Worm (Caenorhabditis elegans) whole organism, L4/young adult: ENCODE results near the gene nas-9.

Experiments used
- W03F9.2 ChIP-seq: fragments of 150-350 bp; optimal IDR thresholded peaks from 2 replicates; lab custom pipeline; 2014; ENCODE audit warnings: missing biosample characterization, missing genetic modification characterization
- dao-5 ChIP-seq: sonication (generic microtip); optimal IDR thresholded peaks from 2 replicates; lab custom pipeline; 2016; ENCODE audit warnings: missing genotype, missing genetic modification characterization, moderate library complexity, missing compliant biosample characterization
- him-1 ChIP-seq: sonication (generic microtip); optimal IDR thresholded peaks from 2 replicates; lab custom pipeline; 2016; ENCODE audit warnings: missing genotype, missing genetic modification reagents, missing genetic modification characterization, missing compliant biosample characterization

Gene nas-9

ce11 chrV:4820601-4821000 is 19.2 kb downstream of the nas-9 start:
- TF ChIP-seq dao-5 (tag; lab: Kevin White, UChicago): no peak

ce11 chrV:4818563-4818962 is 21.2 kb downstream of the nas-9 start, which contains the start of gene ccep-97:
TSS of gene ccep-97 (minus strand) at chrV:4818663.
- TF ChIP-seq him-1 (tag; lab: Kevin White, UChicago) (no peak), dao-5 (tag; lab: Kevin White, UChicago) (no peak)

- TF ChIP-seq dao-5 (tag; lab: Kevin White, UChicago): no peak
- no peak for TF ChIP-seq W03F9.2 (tag; lab: Kevin White, UChicago)
- TF ChIP-seq him-1 (tag; lab: Kevin White, UChicago): no peak
Measured at ce11 chrV:4813825-4814224, 26.0 kb downstream of the nas-9 start.

ce11 chrV:4810653-4811052 is 29.2 kb downstream of the nas-9 start:
- TF ChIP-seq W03F9.2 (tag; lab: Kevin White, UChicago): no peak
- no peak for TF ChIP-seq him-1 (tag; lab: Kevin White, UChicago)
- TF ChIP-seq dao-5 (tag; lab: Kevin White, UChicago): no peak

ce11 chrV:4806859-4807258 is 33.0 kb downstream of the nas-9 start:
- TF ChIP-seq him-1 (tag; lab: Kevin White, UChicago) (no peak), W03F9.2 (tag; lab: Kevin White, UChicago) (no peak), dao-5 (tag; lab: Kevin White, UChicago) (no peak)

ce11 chrV:4805847-4806246 is 34.0 kb downstream of the nas-9 start, which contains the start of gene R02F11.3:
TSS of gene R02F11.3 (minus strand) at chrV:4805947.
- no peak for TF ChIP-seq him-1 (tag; lab: Kevin White, UChicago)
- TF ChIP-seq dao-5 (tag; lab: Kevin White, UChicago): no peak
- no peak for TF ChIP-seq W03F9.2 (tag; lab: Kevin White, UChicago)

- TF ChIP-seq W03F9.2 (tag; lab: Kevin White, UChicago): no peak
- no peak for TF ChIP-seq dao-5 (tag; lab: Kevin White, UChicago)
Measured at ce11 chrV:4801943-4802342, 37.9 kb downstream of the nas-9 start.

ce11 chrV:4800794-4801193 is 39.0 kb downstream of the nas-9 start, which contains the start of gene R02F11.1:
TSS of gene R02F11.1 (plus strand) at chrV:4801094.
- TF ChIP-seq him-1 (tag; lab: Kevin White, UChicago): no peak
- TF ChIP-seq W03F9.2 (tag; lab: Kevin White, UChicago): no peak
- no peak for TF ChIP-seq dao-5 (tag; lab: Kevin White, UChicago)

ce11 chrV:4794308-4794707 is 45.5 kb downstream of the nas-9 start, which contains the start of gene R02F11.2:
TSS of gene R02F11.2 (plus strand) at chrV:4794599.
- TF ChIP-seq him-1 (tag; lab: Kevin White, UChicago): no peak
- TF ChIP-seq dao-5 (tag; lab: Kevin White, UChicago): no peak
- no peak for TF ChIP-seq W03F9.2 (tag; lab: Kevin White, UChicago)

- no peak for TF ChIP-seq dao-5 (tag; lab: Kevin White, UChicago)
- TF ChIP-seq him-1 (tag; lab: Kevin White, UChicago): no peak
- no peak for TF ChIP-seq W03F9.2 (tag; lab: Kevin White, UChicago)
Measured at ce11 chrV:4791569-4791968, 48.2 kb downstream of the nas-9 start, which contains the start of gene R02F11.11. TSS of gene R02F11.11 (plus strand) at chrV:4791869.

- no peak for TF ChIP-seq him-1 (tag; lab: Kevin White, UChicago)
- no peak for TF ChIP-seq W03F9.2 (tag; lab: Kevin White, UChicago)
- TF ChIP-seq dao-5 (tag; lab: Kevin White, UChicago): no peak
Measured at ce11 chrV:4790368-4790767, 49.4 kb downstream of the nas-9 start, which contains the start of gene R02F11.12. TSS of gene R02F11.12 (plus strand) at chrV:4790668.

- TF ChIP-seq him-1 (tag; lab: Kevin White, UChicago): no peak
- TF ChIP-seq dao-5 (tag; lab: Kevin White, UChicago): no peak
- TF ChIP-seq W03F9.2 (tag; lab: Kevin White, UChicago): no peak
Measured at ce11 chrV:4788823-4789222, 51.0 kb downstream of the nas-9 start, which contains the start of gene R02F11.10. TSS of gene R02F11.10 (plus strand) at chrV:4789123.

- TF ChIP-seq him-1 (tag; lab: Kevin White, UChicago): no peak
- TF ChIP-seq dao-5 (tag; lab: Kevin White, UChicago): no peak
- TF ChIP-seq W03F9.2 (tag; lab: Kevin White, UChicago): no peak
Measured at ce11 chrV:4787836-4788235, 52.0 kb downstream of the nas-9 start.

ce11 chrV:4787166-4787565 is 52.6 kb downstream of the nas-9 start, which contains the start of gene R02F11.9:
TSS of gene R02F11.9 (plus strand) at chrV:4787466.
- TF ChIP-seq W03F9.2 (tag; lab: Kevin White, UChicago): no peak
- no peak for TF ChIP-seq him-1 (tag; lab: Kevin White, UChicago)
- TF ChIP-seq dao-5 (tag; lab: Kevin White, UChicago): no peak
